Worm (Caenorhabditis elegans): Measurements from ENCODE around the gene Y46H3A.4.

The Y46H3A.4 gene

DNA sequence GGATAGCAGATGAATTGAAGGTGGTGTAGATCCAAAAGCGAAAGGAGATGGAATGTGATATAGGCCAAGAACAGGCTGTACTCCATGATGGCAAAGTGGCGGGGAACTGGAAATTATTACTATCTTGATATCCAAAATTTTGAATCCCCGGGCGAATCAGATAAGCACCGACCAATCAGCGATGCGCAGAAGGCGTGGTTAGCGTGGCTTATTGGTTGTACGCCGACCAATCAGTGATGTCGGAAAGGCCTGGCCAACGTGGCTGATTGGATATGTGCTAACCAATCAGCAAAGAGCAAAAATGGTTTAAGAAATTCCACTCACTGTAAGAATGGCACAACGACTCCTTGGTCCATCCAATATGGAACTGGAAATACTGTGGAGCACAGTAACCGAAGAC is 30.9 kb downstream of the Y46H3A.4 start:
- TF ChIP-seq unc-62 (GFP tag; optimal IDR thresholded peaks at IDR 0.05 in 1 of 2) (peak in 1 of 2 experiments; percentile 71), unc-62 (tag; optimal IDR thresholded peaks at IDR 0.05) (no peak), nhr-111 (GFP tag; optimal IDR thresholded peaks at IDR 0.05) (no peak)

- TF ChIP-seq ama-1 (optimal IDR thresholded peaks at IDR 0.05) (no peak), nhr-76 (tag; optimal IDR thresholded peaks at IDR 0.05) (no peak), snpc-1.2 (GFP tag; IDR thresholded peaks at IDR 0.05) (no peak), mxl-2 (GFP tag; conservative IDR thresholded peaks at IDR 0.05) (no peak), attf-4 (tag; optimal IDR thresholded peaks at IDR 0.05) (no peak), mdt-29 (GFP tag; IDR thresholded peaks at IDR 0.05) (no peak), ceh-28 (tag; optimal IDR thresholded peaks at IDR 0.05) (no peak), Y48G9A.11 (GFP tag; IDR thresholded peaks at IDR 0.05) (no peak), zfp-2 (tag; optimal IDR thresholded peaks at IDR 0.05) (no peak), ceh-62 (tag; optimal IDR thresholded peaks at IDR 0.05) (no peak), F26F4.8 (GFP tag; conservative IDR thresholded peaks at IDR 0.05) (no peak), jun-1 (tag; optimal IDR thresholded peaks at IDR 0.05) (no peak), nhr-25 (tag; optimal IDR thresholded peaks at IDR 0.05; ENCODE audit: borderline replicate concordance, insufficient read depth) (no peak), ZK546.5 (tag; optimal IDR thresholded peaks at IDR 0.05) (no peak), madf-5 (GFP tag; IDR thresholded peaks at IDR 0.05) (no peak), nhr-11 (tag; optimal IDR thresholded peaks at IDR 0.05) (no peak)
Measured at ce11 chrV:1779136-1779535, 31.8 kb downstream of the Y46H3A.4 start, which contains the start of gene F36H9.4. Gene F36H9.4 (minus strand): TSS chrV:1779236.

- TF ChIP-seq Y48G9A.11 (GFP tag; IDR thresholded peaks at IDR 0.05) (no peak), ceh-44 (GFP tag; IDR thresholded peaks at IDR 0.05) (no peak), nhr-11 (tag; optimal IDR thresholded peaks at IDR 0.05) (no peak), daf-16 (GFP tag; optimal IDR thresholded peaks at IDR 0.05) (no peak), daf-16 (tag; optimal IDR thresholded peaks at IDR 0.05) (no peak), arid-1 (GFP tag; conservative IDR thresholded peaks at IDR 0.05) (no peak), Y105C5A.15 (GFP tag; IDR thresholded peaks at IDR 0.05) (no peak), ces-1 (GFP tag; optimal IDR thresholded peaks at IDR 0.05) (no peak), dve-1 (tag; optimal IDR thresholded peaks at IDR 0.05; ENCODE audit: insufficient read depth) (no peak), nhr-10 (tag; optimal IDR thresholded peaks at IDR 0.05) (no peak), daf-19 (GFP tag; conservative IDR thresholded peaks at IDR 0.05) (no peak), F10B5.3 (tag; optimal IDR thresholded peaks at IDR 0.05) (no peak), unc-62 (GFP tag; optimal IDR thresholded peaks at IDR 0.05 in 1 of 2) (no peak), unc-62 (tag; optimal IDR thresholded peaks at IDR 0.05) (no peak), ama-1 (optimal IDR thresholded peaks at IDR 0.05) (no peak), Y75B8A.6 (GFP tag; IDR thresholded peaks at IDR 0.05) (no peak), pha-4 (GFP tag; IDR thresholded peaks at IDR 0.05) (no peak), pha-4 (tag; optimal IDR thresholded peaks at IDR 0.05) (no peak), ceh-82 (tag; optimal IDR thresholded peaks at IDR 0.05) (no peak)
Measured at ce11 chrV:1774874-1775589, 35.9 kb downstream of the Y46H3A.4 start, which contains the start of gene F36H9.7. Gene F36H9.7 (minus strand): TSS chrV:1774924.

- TF ChIP-seq egl-27 (tag; optimal IDR thresholded peaks at IDR 0.05), result no peak
- no peak for TF ChIP-seq nhr-102 (tag; optimal IDR thresholded peaks at IDR 0.05)
- no peak for TF ChIP-seq ceh-20 (GFP tag; IDR thresholded peaks at IDR 0.05)
- TF ChIP-seq lin-13 (GFP tag; optimal IDR thresholded peaks at IDR 0.05), result no peak
- TF ChIP-seq Y105C5A.15 (GFP tag; IDR thresholded peaks at IDR 0.05), result no peak
- TF ChIP-seq unc-62 (GFP tag; optimal IDR thresholded peaks at IDR 0.05 in 1 of 2), result no peak
- TF ChIP-seq unc-62 (tag; optimal IDR thresholded peaks at IDR 0.05), result no peak
- no peak for TF ChIP-seq ces-1 (GFP tag; optimal IDR thresholded peaks at IDR 0.05)
- TF ChIP-seq lin-15B (tag; optimal IDR thresholded peaks at IDR 0.05), result no peak
- peak; percentile 39 for TF ChIP-seq aha-1 (tag)
- TF ChIP-seq dmd-6 (GFP tag; IDR thresholded peaks at IDR 0.05), result no peak
- TF ChIP-seq dve-1 (tag; optimal IDR thresholded peaks at IDR 0.05; ENCODE audit: insufficient read depth), result peak; percentile 3
- no peak for TF ChIP-seq nhr-42 (GFP tag; IDR thresholded peaks at IDR 0.05)
- no peak for TF ChIP-seq saeg-2 (GFP tag; IDR thresholded peaks at IDR 0.05)
- no peak for TF ChIP-seq spr-3 (GFP tag; optimal IDR thresholded peaks at IDR 0.05)
- no peak for TF ChIP-seq fos-1 (tag; optimal IDR thresholded peaks at IDR 0.05)
- peak; percentile 18 for TF ChIP-seq hlh-30 (tag; optimal IDR thresholded peaks at IDR 0.05; ENCODE audit: insufficient read depth)
- no peak for TF ChIP-seq nhr-111 (GFP tag; optimal IDR thresholded peaks at IDR 0.05)
- no peak for TF ChIP-seq jun-1 (tag; optimal IDR thresholded peaks at IDR 0.05)
- TF ChIP-seq lir-3 (tag; optimal IDR thresholded peaks at IDR 0.05), result no peak
Measured at ce11 chrV:1773120-1773519, 37.8 kb downstream of the Y46H3A.4 start.
